Fruit fly (Drosophila melanogaster) whole organism, embryonic: Measurements from ENCODE around the gene Nost.
A peak's percentile ranks its signal among the peaks of the same experiment; 100 is the strongest.

Experiments used
- Ada2b ChIP-seq: fragments of 200-800 bp; sonication (Bioruptor generic); IDR thresholded peaks from 2 replicates; pipeline ENCODE4 v1.3.6; 2022; ENCODE audit warnings: missing biosample characterization, missing genetic modification characterization
- Blimp-1 ChIP-seq: fragments of 200-800 bp; sonication (Bioruptor generic); optimal IDR thresholded peaks from 3 replicates; lab custom pipeline; 2018; ENCODE audit warnings: missing biosample characterization, missing genetic modification characterization, mild to moderate bottlenecking, moderate library complexity, missing genetic modification reagents
- CG10654 ChIP-seq: fragments of 200-800 bp; sonication (Bioruptor generic); optimal IDR thresholded peaks from 2 replicates; lab custom pipeline; 2016; ENCODE audit warnings: missing biosample characterization, missing genetic modification characterization
- CG10979 ChIP-seq: fragments of 200-800 bp; sonication (Bioruptor generic); optimal IDR thresholded peaks from 2 replicates; lab custom pipeline; 2018; ENCODE audit warnings: missing biosample characterization, mild to moderate bottlenecking, missing genetic modification characterization, moderate library complexity
- CG12236 ChIP-seq: fragments of 200-800 bp; sonication (Bioruptor generic); optimal IDR thresholded peaks from 2 replicates; lab custom pipeline; 2016; ENCODE audit warnings: missing biosample characterization, missing genetic modification characterization
- CG13296 ChIP-seq: fragments of 200-800 bp; sonication (Bioruptor generic); optimal IDR thresholded peaks from 3 replicates; lab custom pipeline; 2018; ENCODE audit warnings: missing biosample characterization, mild to moderate bottlenecking, missing genetic modification characterization
- CG13424 ChIP-seq: fragments of 200-800 bp; sonication (Bioruptor generic); optimal IDR thresholded peaks from 2 replicates; lab custom pipeline; 2019; ENCODE audit warnings: missing biosample characterization, mild to moderate bottlenecking, missing genetic modification characterization, moderate library complexity
- CG15269 ChIP-seq: fragments of 200-800 bp; sonication (Bioruptor generic); optimal IDR thresholded peaks from 2 replicates; lab custom pipeline; 2018; ENCODE audit warnings: missing biosample characterization, mild to moderate bottlenecking, missing genetic modification characterization, moderate library complexity
- CG1647 ChIP-seq: fragments of 200-800 bp; sonication (Bioruptor generic); optimal IDR thresholded peaks from 3 replicates; lab custom pipeline; 2016; ENCODE audit warnings: missing biosample characterization, missing genetic modification characterization
- CG17359 ChIP-seq: fragments of 200-800 bp; sonication (Bioruptor generic); optimal IDR thresholded peaks from 3 replicates; lab custom pipeline; 2018; ENCODE audit warnings: missing biosample characterization, mild to moderate bottlenecking, missing genetic modification characterization, moderate library complexity
- CG18262 ChIP-seq: fragments of 200-800 bp; optimal IDR thresholded peaks from 3 replicates; lab custom pipeline; 2019; ENCODE audit warnings: missing biosample characterization, mild to moderate bottlenecking, missing genetic modification characterization, moderate library complexity
- CG2120 ChIP-seq: fragments of 200-800 bp; sonication (Bioruptor generic); optimal IDR thresholded peaks from 3 replicates; lab custom pipeline; 2016; ENCODE audit warnings: missing biosample characterization, missing genetic modification characterization
- CG2889 ChIP-seq: fragments of 200-800 bp; sonication (Bioruptor generic); IDR thresholded peaks from 3 replicates; pipeline ENCODE4 v1.3.6; 2022; ENCODE audit warnings: missing biosample characterization, missing genetic modification characterization
- CG31441 ChIP-seq: fragments of 200-800 bp; sonication (Bioruptor generic); IDR thresholded peaks from 2 replicates; pipeline ENCODE4 v1.3.6; 2022; ENCODE audit warnings: missing biosample characterization, missing genetic modification characterization
- CG32532 ChIP-seq: fragments of 200-800 bp; sonication (Bioruptor generic); IDR thresholded peaks from 2 replicates; pipeline ENCODE4 v1.3.6; 2022; ENCODE audit warnings: missing biosample characterization, missing genetic modification characterization
- CG3281 ChIP-seq: fragments of 200-800 bp; sonication (Bioruptor generic); optimal IDR thresholded peaks from 3 replicates; lab custom pipeline; 2017; ENCODE audit warnings: missing biosample characterization, mild to moderate bottlenecking, missing genetic modification characterization
- CG33557 ChIP-seq: fragments of 200-800 bp; sonication (Bioruptor generic); optimal IDR thresholded peaks from 2 replicates; lab custom pipeline; 2019; ENCODE audit warnings: missing biosample characterization, mild to moderate bottlenecking, missing genetic modification characterization, moderate library complexity
- Drgx ChIP-seq: fragments of 200-800 bp; sonication (Bioruptor generic); IDR thresholded peaks from 2 replicates; pipeline ENCODE4 v1.3.6; 2022; ENCODE audit warnings: missing biosample characterization, missing genetic modification characterization
- Ets65A ChIP-seq: fragments of 200-800 bp; sonication (Bioruptor generic); peaks from one replicate; lab custom pipeline; 2016; ENCODE audit warnings: missing biosample characterization, missing genetic modification characterization
- Hr51 ChIP-seq, 2 experiments: fragments of 200-800 bp; sonication (Bioruptor generic); optimal IDR thresholded peaks; 2 replicates in 1 of 2; 3 replicates in 1 of 2; lab custom pipeline; 2016 to 2018; ENCODE audit warnings: missing biosample characterization in 2 of 2, missing genetic modification characterization in 2 of 2, mild to moderate bottlenecking in 1 of 2, moderate library complexity in 1 of 2
- NfI ChIP-seq: fragments of 200-800 bp; sonication (Bioruptor generic); optimal IDR thresholded peaks from 3 replicates; lab custom pipeline; 2018; ENCODE audit warnings: missing biosample characterization, mild to moderate bottlenecking, missing genetic modification characterization, moderate library complexity
- Oli ChIP-seq: fragments of 200-800 bp; sonication (Bioruptor generic); optimal IDR thresholded peaks from 2 replicates; lab custom pipeline; 2018; ENCODE audit warnings: missing biosample characterization, mild to moderate bottlenecking, missing genetic modification characterization, moderate library complexity
- Opbp ChIP-seq: fragments of 200-800 bp; sonication (Bioruptor generic); IDR thresholded peaks from 3 replicates; pipeline ENCODE4 v1.3.6; 2022; ENCODE audit warnings: missing biosample characterization, missing genetic modification characterization; ENCODE audit not compliant: partially characterized antibody
- PHDP ChIP-seq: fragments of 200-800 bp; sonication (Bioruptor generic); optimal IDR thresholded peaks from 3 replicates; lab custom pipeline; 2018; ENCODE audit warnings: missing biosample characterization, mild to moderate bottlenecking, missing genetic modification characterization, moderate library complexity
- Sox102F ChIP-seq: fragments of 200-800 bp; sonication (Bioruptor generic); optimal IDR thresholded peaks from 2 replicates; lab custom pipeline; 2018; ENCODE audit warnings: missing biosample characterization, mild to moderate bottlenecking, missing genetic modification characterization, moderate library complexity
- az2 ChIP-seq: fragments of 200-800 bp; sonication (Bioruptor generic); optimal IDR thresholded peaks from 3 replicates; lab custom pipeline; 2016; ENCODE audit warnings: missing biosample characterization, missing genetic modification characterization
- bcd ChIP-seq: fragments of 200-800 bp; sonication (Bioruptor generic); optimal IDR thresholded peaks from 2 replicates; lab custom pipeline; 2017; ENCODE audit warnings: missing biosample characterization, mild to moderate bottlenecking, missing genetic modification characterization
- bsh ChIP-seq, 2 experiments: fragments of 200-800 bp; sonication (Bioruptor generic); optimal IDR thresholded peaks; 2 replicates each; lab custom pipeline; 2017 to 2018; ENCODE audit warnings: mild to moderate bottlenecking in 2 of 2, missing biosample characterization in 2 of 2, missing genetic modification characterization in 2 of 2, moderate library complexity in 1 of 2
- caup ChIP-seq: fragments of 200-800 bp; sonication (Bioruptor generic); optimal IDR thresholded peaks from 3 replicates; lab custom pipeline; 2017; ENCODE audit warnings: missing biosample characterization, mild to moderate bottlenecking, missing genetic modification characterization, moderate library complexity; ENCODE audit not compliant: severe bottlenecking
- eve ChIP-seq, 2 experiments: fragments of >200 bp; optimal IDR thresholded peaks; 2 replicates each; lab custom pipeline; 2017; ENCODE audit warnings: missing biosample characterization in 2 of 2, missing genetic modification characterization in 2 of 2
- gem ChIP-seq: fragments of 200-800 bp; sonication (Bioruptor generic); optimal IDR thresholded peaks from 2 replicates; lab custom pipeline; 2019; ENCODE audit warnings: missing biosample characterization, mild to moderate bottlenecking, missing genetic modification characterization, moderate library complexity
- lbe ChIP-seq: fragments of 200-800 bp; sonication (Bioruptor generic); optimal IDR thresholded peaks from 2 replicates; lab custom pipeline; 2016; ENCODE audit warnings: missing biosample characterization, mild to moderate bottlenecking, missing genetic modification characterization
- nmo ChIP-seq: fragments of 200-800 bp; sonication (Bioruptor generic); optimal IDR thresholded peaks from 2 replicates; lab custom pipeline; 2018; ENCODE audit warnings: missing biosample characterization, mild to moderate bottlenecking, missing genetic modification characterization, moderate library complexity
- pfk ChIP-seq: fragments of 200-800 bp; sonication (Bioruptor generic); optimal IDR thresholded peaks from 2 replicates; lab custom pipeline; 2018; ENCODE audit warnings: missing biosample characterization, mild to moderate bottlenecking, missing genetic modification characterization, moderate library complexity
- ro ChIP-seq: fragments of 200-800 bp; sonication (Bioruptor generic); IDR thresholded peaks from 2 replicates; pipeline ENCODE4 v1.3.6; 2022; ENCODE audit warnings: missing biosample characterization, missing genetic modification characterization
- salm ChIP-seq: fragments of 200-800 bp; sonication (Bioruptor generic); optimal IDR thresholded peaks from 2 replicates; lab custom pipeline; 2018; ENCODE audit warnings: missing biosample characterization, mild to moderate bottlenecking, missing genetic modification characterization
- sisA ChIP-seq: fragments of 200-800 bp; sonication (Bioruptor generic); IDR thresholded peaks from 2 replicates; pipeline ENCODE4 v1.3.6; 2022; ENCODE audit warnings: missing biosample characterization, missing genetic modification characterization
- sob ChIP-seq: fragments of 200-800 bp; sonication (Bioruptor generic); IDR thresholded peaks from 2 replicates; pipeline ENCODE4 v1.3.6; 2022; ENCODE audit warnings: missing biosample characterization, missing genetic modification characterization
- tgo ChIP-seq: fragments of 200-800 bp; sonication (Bioruptor generic); IDR thresholded peaks from 3 replicates; pipeline ENCODE4 v1.3.6; 2022; ENCODE audit warnings: missing biosample characterization, missing genetic modification characterization
- z ChIP-seq: fragments of 200-800 bp; sonication (Bioruptor generic); IDR thresholded peaks from 3 replicates; pipeline ENCODE4 v1.3.6; 2022; ENCODE audit warnings: missing biosample characterization, missing genetic modification characterization

Nost gene

DNA sequence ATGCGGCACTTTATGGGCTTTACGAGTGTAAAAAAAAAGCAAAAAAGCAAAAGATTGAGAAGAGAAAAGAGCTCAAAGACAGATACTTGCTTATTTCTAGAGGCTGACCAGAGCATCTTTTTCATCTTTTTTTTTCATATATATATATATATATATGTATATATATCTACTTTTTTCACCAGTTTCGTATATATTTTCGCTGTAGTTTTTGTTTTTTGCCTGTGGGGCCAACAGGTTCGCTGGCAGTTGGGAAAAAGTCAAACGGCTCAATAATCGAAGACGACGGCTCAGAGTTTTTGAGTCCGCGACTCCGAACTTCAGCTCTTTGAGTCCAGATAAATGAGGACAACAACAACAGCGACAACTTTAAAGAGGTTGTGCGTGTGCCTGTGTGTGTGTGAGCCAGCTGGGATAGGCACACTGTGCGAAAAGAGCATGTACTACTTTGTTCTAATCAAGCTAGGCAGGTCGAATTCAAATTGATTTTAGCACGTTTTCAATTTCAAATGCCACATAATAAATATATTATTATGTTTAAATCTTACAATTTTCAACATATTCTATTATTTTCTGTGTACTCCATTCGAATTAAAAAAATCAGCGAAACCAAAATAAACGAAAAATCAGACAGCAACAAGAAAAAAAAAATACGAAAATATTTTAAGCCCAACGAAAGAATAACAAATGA, 36.9 kb downstream of the Nost start (continued):
- peak; percentile 46 for TF ChIP-seq CG15269 (tag; lab: Kevin White, UChicago)
- peak; percentile 3 for TF ChIP-seq bcd
- TF ChIP-seq NfI (GFP tag; lab: Kevin White, UChicago), result peak; percentile 6
- peak; percentile 57 for TF ChIP-seq gem (tag; lab: Kevin White, UChicago)
- peak; percentile 17 for TF ChIP-seq caup
- TF ChIP-seq Oli, result peak; percentile 35
- TF ChIP-seq CG13296 (GFP tag; lab: Kevin White, UChicago), result no peak
- peak; percentile 38 for TF ChIP-seq Ets65A (GFP tag; lab: Kevin White, UChicago)
- peak; percentile 32 for TF ChIP-seq Blimp-1 (GFP tag; lab: Kevin White, UChicago)
- TF ChIP-seq CG2889 (GFP tag; lab: Robert Waterston, UW), result 0 out of 3 replicates have a peak, but pooled peaks have one; percentile 46
- TF ChIP-seq CG32532 (GFP tag; lab: Robert Waterston, UW), result peak; percentile 56
- TF ChIP-seq CG31441, result 0 out of 2 replicates have a peak, but pooled peaks have one; percentile 20
- no peak for TF ChIP-seq pfk (GFP tag; lab: Kevin White, UChicago)
- TF ChIP-seq CG33557 (GFP tag; lab: Kevin White, UChicago), result no peak
- peak; percentile 22 for TF ChIP-seq nmo (GFP tag; lab: Kevin White, UChicago)
- TF ChIP-seq CG2120 (GFP tag; lab: Kevin White, UChicago), result peak; percentile 19
- no peak for TF ChIP-seq ro (GFP tag; lab: Robert Waterston, UW)
- peak; percentile 28 for TF ChIP-seq CG17359 (tag; lab: Kevin White, UChicago)
- TF ChIP-seq bsh (GFP tag; optimal IDR thresholded peaks at IDR 0.05; lab: Kevin White, UChicago), result peak; percentile 44 to 47
- peak; percentile 52 for TF ChIP-seq Sox102F
- 0 out of 3 replicates have a peak, but pooled peaks have one; percentile 13 for TF ChIP-seq z (GFP tag; lab: Robert Waterston, UW)
- no peak for TF ChIP-seq salm (tag; lab: Kevin White, UChicago)
- TF ChIP-seq CG1647, result no peak
- TF ChIP-seq lbe (GFP tag; lab: Kevin White, UChicago), result peak; percentile 64
- TF ChIP-seq CG12236, result no peak
- peak; percentile 45; the same call in 1 of the 3 replicates for TF ChIP-seq tgo
- TF ChIP-seq az2 (GFP tag; lab: Kevin White, UChicago), result peak; percentile 19
- TF ChIP-seq eve (GFP tag; optimal IDR thresholded peaks at IDR 0.05; lab: Kevin White, UChicago), result peak in 1 of 2 experiments; percentile 54
- TF ChIP-seq CG18262 (tag; lab: Kevin White, UChicago), result peak; percentile 10
- TF ChIP-seq Opbp (GFP tag; lab: Robert Waterston, UW), result no peak
- TF ChIP-seq CG13424 (tag; lab: Kevin White, UChicago), result peak; percentile 18
- peak; percentile 59 for TF ChIP-seq Ada2b (GFP tag; lab: Robert Waterston, UW)
- TF ChIP-seq PHDP, result peak; percentile 11
- no peak for TF ChIP-seq sob
- TF ChIP-seq CG3281 (GFP tag; lab: Kevin White, UChicago), result peak; percentile 9
- peak in 1 of 2 experiments; percentile 43 for TF ChIP-seq Hr51 (GFP tag; optimal IDR thresholded peaks at IDR 0.05; lab: Kevin White, UChicago)
- TF ChIP-seq CG10979, result peak; percentile 34
- TF ChIP-seq Drgx (GFP tag; lab: Robert Waterston, UW), result peak; percentile 71
- peak; percentile 57 for TF ChIP-seq sisA (GFP tag; lab: Robert Waterston, UW)
- no peak for TF ChIP-seq CG10654 (GFP tag; lab: Kevin White, UChicago)
